Worm (Caenorhabditis elegans) whole organism, L3 larva: ENCODE data around the gene sdhb-1.

Experiments
- R02D3.7 ChIP-seq: fragments of 150-350 bp; optimal IDR thresholded peaks from 2 replicates; lab custom pipeline; 2014; ENCODE audit warnings: missing biosample characterization, missing genetic modification characterization
- ama-1 ChIP-seq: fragments of 150-350 bp; optimal IDR thresholded peaks from 2 replicates; lab custom pipeline; 2018
- elt-1 ChIP-seq: fragments of 150-350 bp; optimal IDR thresholded peaks from 2 replicates; lab custom pipeline; 2014; ENCODE audit warnings: missing biosample characterization, missing genetic modification characterization
- fkh-2 ChIP-seq: fragments of 150-350 bp; optimal IDR thresholded peaks from 2 replicates; lab custom pipeline; 2014; ENCODE audit warnings: missing biosample characterization, missing genetic modification reagents, missing genetic modification characterization
- lin-15B ChIP-seq: fragments of 150-350 bp; optimal IDR thresholded peaks from 2 replicates; lab custom pipeline; 2014; ENCODE audit warnings: missing biosample characterization, missing genetic modification characterization
- lin-39 ChIP-seq: fragments of 150-350 bp; optimal IDR thresholded peaks from 2 replicates; lab custom pipeline; 2018; ENCODE audit warnings: missing biosample characterization, missing genetic modification reagents, missing genetic modification characterization
- nhr-12 ChIP-seq: fragments of 150-350 bp; optimal IDR thresholded peaks from 2 replicates; lab custom pipeline; 2014; ENCODE audit warnings: missing biosample characterization, missing genetic modification characterization
- nhr-25 ChIP-seq: sonication (generic microtip); optimal IDR thresholded peaks from 2 replicates; lab custom pipeline; 2017; ENCODE audit warnings: missing biosample characterization, missing genetic modification characterization
- nhr-77 ChIP-seq: fragments of 150-350 bp; optimal IDR thresholded peaks from 2 replicates; lab custom pipeline; 2014; ENCODE audit warnings: missing biosample characterization, missing genetic modification characterization
- pqm-1 ChIP-seq: fragments of 150-350 bp; optimal IDR thresholded peaks from 2 replicates; lab custom pipeline; 2017; ENCODE audit warnings: missing biosample characterization, missing genetic modification characterization, inconsistent platforms
- unc-62 ChIP-seq: fragments of 150-350 bp; sonication (generic microtip); optimal IDR thresholded peaks from 4 replicates; lab custom pipeline; 2014; ENCODE audit warnings: missing biosample characterization, missing genetic modification reagents, missing genetic modification characterization

DNA sequence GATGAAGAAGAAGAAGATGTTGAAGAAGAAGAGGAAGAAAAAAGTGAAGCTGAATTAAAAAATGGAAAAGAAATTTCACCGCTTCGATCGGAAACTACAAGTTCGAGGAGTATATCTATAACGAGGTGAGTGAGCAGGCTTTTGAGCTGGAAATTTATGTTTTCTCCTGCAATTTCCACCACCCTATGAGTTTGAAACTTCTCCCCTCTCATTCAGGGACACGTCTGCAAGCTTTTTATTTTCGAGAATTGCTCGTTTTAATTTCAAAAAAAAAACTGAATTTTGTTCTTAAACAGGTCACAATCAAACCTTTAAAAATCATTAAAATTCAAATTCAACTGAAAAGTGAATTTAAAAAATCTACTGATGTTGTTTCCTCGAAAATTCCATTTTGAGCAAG, 9.7 kb upstream of the sdhb-1 start:
- TF ChIP-seq lin-15B (tag; lab: Kevin White, UChicago): no peak
- TF ChIP-seq fkh-2 (tag; lab: Kevin White, UChicago): no peak
- TF ChIP-seq nhr-12 (tag; lab: Kevin White, UChicago): no peak
- TF ChIP-seq R02D3.7 (tag; lab: Kevin White, UChicago): no peak
- TF ChIP-seq unc-62 (GFP tag; lab: Kevin White, UChicago): no peak
- TF ChIP-seq pqm-1 (tag; lab: Kevin White, UChicago): no peak
- no peak for TF ChIP-seq nhr-25
- no peak for TF ChIP-seq ama-1 (lab: Kevin White, UChicago)
- TF ChIP-seq nhr-77: no peak
- no peak for TF ChIP-seq lin-39 (tag; lab: Kevin White, UChicago)
- TF ChIP-seq elt-1 (tag; lab: Kevin White, UChicago): no peak
